Fruit fly (Drosophila melanogaster) whole organism, embryonic: ENCODE results near the gene Mgstl.

ENCODE experiments used
- Atf-2 ChIP-seq: fragments of 200-800 bp; sonication (Bioruptor generic); optimal IDR thresholded peaks from 2 replicates; lab custom pipeline; 2016; ENCODE audit warnings: missing biosample characterization, missing genetic modification characterization
- Awh ChIP-seq: fragments of 200-800 bp; sonication (Bioruptor generic); IDR thresholded peaks from 2 replicates; pipeline ENCODE4, ENCODE4 v1.3.6; 2022; ENCODE audit warnings: missing biosample characterization, missing genetic modification characterization
- CG10321 ChIP-seq: fragments of 200-800 bp; sonication (Bioruptor generic); IDR thresholded peaks from 2 replicates; pipeline ENCODE4 v1.3.6; 2022; ENCODE audit warnings: missing biosample characterization, missing genetic modification characterization
- CG10366 ChIP-seq: fragments of 200-800 bp; sonication (Bioruptor generic); IDR thresholded peaks from 2 replicates; pipeline ENCODE4 v1.3.6; 2022; ENCODE audit warnings: missing biosample characterization, missing genetic modification characterization
- CG10462 ChIP-seq: fragments of 200-800 bp; sonication (Bioruptor generic); optimal IDR thresholded peaks from 2 replicates; lab custom pipeline; 2016; ENCODE audit warnings: missing biosample characterization, missing genetic modification characterization
- CG11696 ChIP-seq: fragments of 200-800 bp; sonication (Bioruptor generic); IDR thresholded peaks from 2 replicates; pipeline ENCODE4 v1.3.6; 2022; ENCODE audit warnings: missing biosample characterization, missing genetic modification characterization
- CG12769 ChIP-seq: fragments of 200-800 bp; sonication (Bioruptor generic); optimal IDR thresholded peaks from 2 replicates; lab custom pipeline; 2019; ENCODE audit warnings: missing biosample characterization, mild to moderate bottlenecking, missing genetic modification characterization, moderate library complexity
- CG13287 ChIP-seq: fragments of 200-800 bp; sonication (Bioruptor generic); IDR thresholded peaks from 2 replicates; pipeline ENCODE4 v1.3.6; 2022; ENCODE audit warnings: missing biosample characterization, missing genetic modification characterization; ENCODE audit not compliant: partially characterized antibody
- CG13296 ChIP-seq: fragments of 200-800 bp; sonication (Bioruptor generic); optimal IDR thresholded peaks from 3 replicates; lab custom pipeline; 2018; ENCODE audit warnings: missing biosample characterization, mild to moderate bottlenecking, missing genetic modification characterization
- CG13624 ChIP-seq: fragments of 200-800 bp; sonication (Bioruptor generic); optimal IDR thresholded peaks from 2 replicates; lab custom pipeline; 2016; ENCODE audit warnings: missing biosample characterization, missing genetic modification characterization
- CG1529 ChIP-seq: fragments of 200-800 bp; sonication (Bioruptor generic); optimal IDR thresholded peaks from 3 replicates; lab custom pipeline; 2018; ENCODE audit warnings: missing biosample characterization, missing genetic modification characterization
- CG1603 ChIP-seq: fragments of 200-800 bp; sonication (Bioruptor generic); optimal IDR thresholded peaks from 2 replicates; lab custom pipeline; 2019; ENCODE audit warnings: missing biosample characterization, mild to moderate bottlenecking, missing genetic modification characterization, moderate library complexity
- CG2199 ChIP-seq: fragments of 200-800 bp; sonication (Bioruptor generic); IDR thresholded peaks from 3 replicates; pipeline ENCODE4 v1.3.6; 2022; ENCODE audit warnings: missing biosample characterization, missing genetic modification characterization
- CG3163 ChIP-seq: fragments of 200-800 bp; sonication (Bioruptor generic); optimal IDR thresholded peaks from 3 replicates; lab custom pipeline; 2016; ENCODE audit warnings: missing biosample characterization, missing genetic modification characterization
- CG3407 ChIP-seq: fragments of 200-800 bp; sonication (Bioruptor generic); optimal IDR thresholded peaks from 2 replicates; lab custom pipeline; 2018; ENCODE audit warnings: missing biosample characterization, mild to moderate bottlenecking, missing genetic modification characterization
- CG4360 ChIP-seq: fragments of 200-800 bp; sonication (Bioruptor generic); IDR thresholded peaks from 2 replicates; pipeline ENCODE4 v1.3.6; 2022; ENCODE audit warnings: missing biosample characterization, missing genetic modification characterization
- CG4707 ChIP-seq: fragments of 200-800 bp; sonication (Bioruptor generic); optimal IDR thresholded peaks from 2 replicates; lab custom pipeline; 2018; ENCODE audit warnings: missing biosample characterization, mild to moderate bottlenecking, missing genetic modification characterization, moderate library complexity
- CG4820 ChIP-seq: fragments of 200-800 bp; sonication (Bioruptor generic); optimal IDR thresholded peaks from 3 replicates; lab custom pipeline; 2016; ENCODE audit warnings: missing biosample characterization, missing genetic modification characterization
- CG7357 ChIP-seq: fragments of 200-800 bp; sonication (Bioruptor generic); IDR thresholded peaks from 3 replicates; pipeline ENCODE4 v1.3.6; 2022; ENCODE audit warnings: missing biosample characterization, missing genetic modification characterization
- CG7372 ChIP-seq: fragments of 200-800 bp; sonication (Bioruptor generic); IDR thresholded peaks from 2 replicates; pipeline ENCODE4 v1.3.6; 2022; ENCODE audit warnings: missing biosample characterization, missing genetic modification characterization
- CG7839 ChIP-seq: fragments of 200-800 bp; sonication (Bioruptor generic); optimal IDR thresholded peaks from 3 replicates; lab custom pipeline; 2018; ENCODE audit warnings: missing biosample characterization, mild to moderate bottlenecking, missing genetic modification characterization, moderate library complexity
- CG8359 ChIP-seq: fragments of 200-800 bp; sonication (Bioruptor generic); optimal IDR thresholded peaks from 2 replicates; lab custom pipeline; 2017; ENCODE audit warnings: missing biosample characterization, mild to moderate bottlenecking, missing genetic modification characterization, borderline replicate concordance
- CG9797 ChIP-seq: fragments of 200-800 bp; sonication (Bioruptor generic); optimal IDR thresholded peaks from 3 replicates; lab custom pipeline; 2018; ENCODE audit warnings: missing biosample characterization, mild to moderate bottlenecking, missing genetic modification characterization
- CG9817 ChIP-seq: fragments of 200-800 bp; sonication (Bioruptor generic); optimal IDR thresholded peaks from 2 replicates; lab custom pipeline; 2018; ENCODE audit warnings: missing biosample characterization, mild to moderate bottlenecking, missing genetic modification characterization, moderate library complexity
- CTCF ChIP-seq: fragments of 200-800 bp; sonication (Bioruptor generic); optimal IDR thresholded peaks from 2 replicates; lab custom pipeline; 2017; ENCODE audit warnings: missing biosample characterization, mild to moderate bottlenecking, missing genetic modification characterization, moderate library complexity
- ERR ChIP-seq: fragments of 200-800 bp; sonication (Bioruptor generic); optimal IDR thresholded peaks from 2 replicates; lab custom pipeline; 2016; ENCODE audit warnings: missing biosample characterization, missing genetic modification characterization
- Gsc ChIP-seq: fragments of 200-800 bp; sonication (Bioruptor generic); IDR thresholded peaks from 2 replicates; pipeline ENCODE4 v1.3.6; 2022; ENCODE audit warnings: missing biosample characterization, missing genetic modification characterization
- HHEX ChIP-seq: fragments of 200-800 bp; sonication (Bioruptor generic); optimal IDR thresholded peaks from 3 replicates; lab custom pipeline; 2017; ENCODE audit warnings: missing biosample characterization, mild to moderate bottlenecking, missing genetic modification characterization, missing genetic modification reagents
- MESR4 ChIP-seq: fragments of 200-800 bp; sonication (Bioruptor generic); optimal IDR thresholded peaks from 2 replicates; lab custom pipeline; 2018; ENCODE audit warnings: missing biosample characterization, mild to moderate bottlenecking, missing genetic modification characterization, moderate library complexity
- NC2α ChIP-seq: fragments of 200-800 bp; sonication (Bioruptor generic); optimal IDR thresholded peaks from 2 replicates; lab custom pipeline; 2016; ENCODE audit warnings: missing biosample characterization, missing genetic modification characterization
- Oaz ChIP-seq: fragments of 200-800 bp; sonication (Bioruptor generic); IDR thresholded peaks from 2 replicates; pipeline ENCODE4 v1.3.6; 2022; ENCODE audit warnings: missing biosample characterization, missing genetic modification characterization
- Pdp1 ChIP-seq, 2 experiments: fragments of 200-800 bp; sonication (Bioruptor generic); optimal IDR thresholded peaks; 3 replicates each; lab custom pipeline; 2016; ENCODE audit warnings: missing biosample characterization in 2 of 2, missing genetic modification characterization in 2 of 2, mild to moderate bottlenecking in 1 of 2, moderate library complexity in 1 of 2
- Spps ChIP-seq: fragments of 200-800 bp; sonication (Bioruptor generic); optimal IDR thresholded peaks from 2 replicates; lab custom pipeline; 2018; ENCODE audit warnings: missing biosample characterization, mild to moderate bottlenecking, missing genetic modification characterization
- Usf ChIP-seq: fragments of 200-800 bp; sonication (Bioruptor generic); optimal IDR thresholded peaks from 2 replicates; lab custom pipeline; 2017; ENCODE audit warnings: missing genotype, missing biosample characterization, missing genetic modification characterization
- btn ChIP-seq: fragments of 200-800 bp; sonication (Bioruptor generic); optimal IDR thresholded peaks from 2 replicates; lab custom pipeline; 2016; ENCODE audit warnings: missing biosample characterization, missing genetic modification characterization
- dan ChIP-seq: fragments of 200-800 bp; sonication (Bioruptor generic); IDR thresholded peaks from 2 replicates; pipeline ENCODE4 v1.3.6; 2022; ENCODE audit warnings: missing biosample characterization, missing genetic modification characterization
- en ChIP-seq: fragments of 200-800 bp; sonication (Bioruptor generic); optimal IDR thresholded peaks from 2 replicates; lab custom pipeline; 2016; ENCODE audit warnings: missing biosample characterization, missing genetic modification characterization
- fd96Cb ChIP-seq: fragments of 200-800 bp; sonication (Bioruptor generic); optimal IDR thresholded peaks from 2 replicates; lab custom pipeline; 2018; ENCODE audit warnings: missing biosample characterization, mild to moderate bottlenecking, missing genetic modification characterization, moderate library complexity
- her ChIP-seq: fragments of 200-800 bp; sonication (Bioruptor generic); optimal IDR thresholded peaks from 2 replicates; lab custom pipeline; 2016; ENCODE audit warnings: missing biosample characterization, missing genetic modification characterization
- lab ChIP-seq: fragments of 200-800 bp; sonication (Bioruptor generic); optimal IDR thresholded peaks from 3 replicates; lab custom pipeline; 2017; ENCODE audit warnings: missing biosample characterization, missing genetic modification characterization, mild to moderate bottlenecking, moderate library complexity, missing genetic modification reagents
- mam ChIP-seq: fragments of 200-800 bp; sonication (Bioruptor generic); optimal IDR thresholded peaks from 3 replicates; lab custom pipeline; 2016; ENCODE audit warnings: missing biosample characterization, missing genetic modification characterization
- nerfin-1 ChIP-seq: fragments of 200-800 bp; sonication (Bioruptor generic); optimal IDR thresholded peaks from 3 replicates; lab custom pipeline; 2019; ENCODE audit warnings: missing biosample characterization, mild to moderate bottlenecking, missing genetic modification characterization, moderate library complexity
- odd ChIP-seq: fragments of 200-800 bp; sonication (Bioruptor generic); optimal IDR thresholded peaks from 2 replicates; lab custom pipeline; 2017; ENCODE audit warnings: missing biosample characterization, mild to moderate bottlenecking, missing genetic modification characterization
- ro ChIP-seq: fragments of 200-800 bp; sonication (Bioruptor generic); IDR thresholded peaks from 2 replicates; pipeline ENCODE4 v1.3.6; 2022; ENCODE audit warnings: missing biosample characterization, missing genetic modification characterization
- salm ChIP-seq: fragments of 200-800 bp; sonication (Bioruptor generic); optimal IDR thresholded peaks from 2 replicates; lab custom pipeline; 2018; ENCODE audit warnings: missing biosample characterization, mild to moderate bottlenecking, missing genetic modification characterization
- sim ChIP-seq: fragments of 200-800 bp; sonication (Bioruptor generic); IDR thresholded peaks from 2 replicates; pipeline ENCODE4 v1.3.6; 2022; ENCODE audit warnings: missing biosample characterization, missing genetic modification characterization
- tio ChIP-seq: fragments of 200-800 bp; sonication (Bioruptor generic); optimal IDR thresholded peaks from 2 replicates; lab custom pipeline; 2017; ENCODE audit warnings: missing biosample characterization, missing genetic modification characterization, inconsistent platforms
- trh ChIP-seq: fragments of 200-800 bp; sonication (Bioruptor generic); optimal IDR thresholded peaks from 2 replicates; lab custom pipeline; 2016; ENCODE audit warnings: missing biosample characterization, missing genetic modification characterization
- wek ChIP-seq: fragments of 200-800 bp; sonication (Bioruptor generic); optimal IDR thresholded peaks from 3 replicates; lab custom pipeline; 2018; ENCODE audit warnings: missing biosample characterization, mild to moderate bottlenecking, missing genetic modification characterization, moderate library complexity

The Mgstl gene

dm6 chrX:21042638-21043513 lies 951 bp downstream of the Mgstl start (continued):
- TF ChIP-seq CG9797 (GFP tag; lab: Kevin White, UChicago) (peak; percentile 3), CG13287 (GFP tag; lab: Robert Waterston, UW) (0 out of 2 replicates have a peak, but pooled peaks have one; percentile 30), CG3407 (peak; percentile 80), CG10321 (peak; percentile 68), CG13296 (GFP tag; lab: Kevin White, UChicago) (peak; percentile 92), wek (GFP tag; lab: Kevin White, UChicago) (peak; percentile 68), CG10366 (GFP tag; lab: Robert Waterston, UW) (peak; percentile 89), CG7357 (GFP tag; lab: Robert Waterston, UW) (peak; percentile 68), Awh (peak; percentile 87), CG4707 (GFP tag; lab: Kevin White, UChicago) (peak; percentile 54), CG7372 (GFP tag; lab: Robert Waterston, UW) (peak; percentile 81), CG11696 (peak; percentile 98), nerfin-1 (tag; lab: Kevin White, UChicago) (peak; percentile 86), CG10462 (GFP tag; lab: Kevin White, UChicago) (peak; percentile 61), dan (GFP tag; lab: Robert Waterston, UW) (no peak), ro (peak; percentile 62), Usf (GFP tag; lab: Kevin White, UChicago) (peak; percentile 68), sim (peak; percentile 55; the same call in 1 of the 2 replicates), ERR (GFP tag; lab: Kevin White, UChicago) (no peak), CG4820 (GFP tag; lab: Kevin White, UChicago) (peak; percentile 71), CG7839 (peak; percentile 96), her (GFP tag; lab: Kevin White, UChicago) (no peak), salm (peak; percentile 91), odd (GFP tag; lab: Kevin White, UChicago) (peak; percentile 81), CG3163 (GFP tag; lab: Kevin White, UChicago) (peak; percentile 68), CG1603 (tag; lab: Kevin White, UChicago) (peak; percentile 20), fd96Cb (tag; lab: Kevin White, UChicago) (peak; percentile 89), Spps (tag; lab: Kevin White, UChicago) (peak; percentile 78), MESR4 (GFP tag; lab: Kevin White, UChicago) (peak; percentile 18), CG4360 (GFP tag; lab: Robert Waterston, UW) (peak; percentile 65), trh (GFP tag; lab: Kevin White, UChicago) (peak; percentile 67), Oaz (peak; percentile 83), CG13624 (no peak), Gsc (GFP tag; lab: Robert Waterston, UW) (no peak), CG2199 (GFP tag; lab: Robert Waterston, UW) (no peak; the same call in 2 of the 3 replicates), Pdp1 (GFP tag; optimal IDR thresholded peaks at IDR 0.05; lab: Kevin White, UChicago) (peak in 1 of 2 experiments; percentile 28), NC2α (GFP tag; lab: Kevin White, UChicago) (no peak), tio (GFP tag; lab: Kevin White, UChicago) (peak; percentile 39), CG9817 (tag; lab: Kevin White, UChicago) (peak; percentile 89), en (GFP tag; lab: Kevin White, UChicago) (no peak), CG1529 (peak; percentile 76), CTCF (GFP tag; lab: Kevin White, UChicago) (peak; percentile 61), HHEX (GFP tag; lab: Kevin White, UChicago) (peak; percentile 89), lab (GFP tag; lab: Kevin White, UChicago) (peak; percentile 96), Atf-2 (GFP tag; lab: Kevin White, UChicago) (no peak), mam (peak; percentile 21), CG8359 (GFP tag; lab: Kevin White, UChicago) (peak; percentile 63), btn (no peak), CG12769 (peak; percentile 30)
